Worm (Caenorhabditis elegans) whole organism, L4 larva: Measurements from ENCODE around the gene clec-162.

Source experiments
- F44E2.7 ChIP-seq: fragments of 200-800 bp; sonication (Bioruptor generic); IDR thresholded peaks from 2 replicates; pipeline ENCODE4 v2.1.2; 2022; ENCODE audit warnings: missing genetic modification characterization, missing compliant biosample characterization
- ZK337.2 ChIP-seq: fragments of 200-800 bp; sonication (Bioruptor generic); IDR thresholded peaks from 2 replicates; pipeline ENCODE4 v1.3.6; 2022; ENCODE audit warnings: missing genetic modification reagents, missing genetic modification characterization, missing compliant biosample characterization
- ama-1 ChIP-seq: fragments of 150-350 bp; optimal IDR thresholded peaks from 2 replicates; lab custom pipeline; 2014; ENCODE audit warnings: inconsistent platforms, mixed read lengths
- daf-8 ChIP-seq: fragments of 200-800 bp; sonication (Bioruptor generic); IDR thresholded peaks from 2 replicates; pipeline ENCODE4 v1.3.6; 2022; ENCODE audit warnings: missing genetic modification characterization, missing compliant biosample characterization
- dve-1 ChIP-seq: sonication (generic microtip); optimal IDR thresholded peaks from 2 replicates; lab custom pipeline; 2017; ENCODE audit warnings: antibody characterized with exemption, mild to moderate bottlenecking, missing genetic modification characterization, missing compliant biosample characterization; ENCODE audit not compliant: insufficient read depth
- egl-27 ChIP-seq: sonication (generic microtip); optimal IDR thresholded peaks from 3 replicates; lab custom pipeline; 2017; ENCODE audit warnings: missing biosample characterization, missing genetic modification reagents, missing genetic modification characterization
- lin-13 ChIP-seq: fragments of 150-350 bp; optimal IDR thresholded peaks from 2 replicates; lab custom pipeline; 2014; ENCODE audit warnings: missing biosample characterization, missing genetic modification reagents, missing genetic modification characterization
- nhr-6 ChIP-seq: fragments of 150-350 bp; optimal IDR thresholded peaks from 2 replicates; lab custom pipeline; 2014; ENCODE audit warnings: missing biosample characterization, missing genetic modification characterization
- nhr-76 ChIP-seq: fragments of 150-350 bp; optimal IDR thresholded peaks from 2 replicates; lab custom pipeline; 2014; ENCODE audit warnings: missing biosample characterization, missing genetic modification characterization
- pha-4 ChIP-seq, 2 experiments: fragments of 150-350 bp in 1 of 2; fragments of 200-800 bp in 1 of 2; sonication (Bioruptor generic) in 1 of 2; IDR thresholded peaks in 1 of 2; optimal IDR thresholded peaks in 1 of 2; 2 replicates each; pipeline versions ENCODE4 v1.3.6 to Lab custom; 2014 to 2022; ENCODE audit warnings: missing genetic modification characterization in 2 of 2, missing genetic modification reagents in 2 of 2, missing biosample characterization in 1 of 2, missing compliant biosample characterization in 1 of 2
- pqm-1 ChIP-seq: sonication (generic microtip); optimal IDR thresholded peaks from 2 replicates; lab custom pipeline; 2017; ENCODE audit warnings: missing biosample characterization, missing genetic modification characterization
- tag-97 ChIP-seq: fragments of 200-800 bp; sonication (Bioruptor generic); IDR thresholded peaks from 2 replicates; pipeline ENCODE4 v1.3.6; 2022; ENCODE audit warnings: missing genetic modification characterization, missing compliant biosample characterization
- unc-62 ChIP-seq, 3 experiments: fragments of 150-350 bp in 1 of 3; sonication (generic microtip); optimal IDR thresholded peaks in 2 of 3; peaks in 1 of 3; 1 replicate in 1 of 3; 2 replicates in 2 of 3; lab custom pipeline; 2014 to 2017; ENCODE audit warnings: missing biosample characterization in 3 of 3, missing genetic modification characterization in 3 of 3, missing genetic modification reagents in 3 of 3, missing genotype in 1 of 3

ce11 chrIII:9705157-9705905 is 19.7 kb downstream of the clec-162 start:
- no peak for TF ChIP-seq pqm-1
- TF ChIP-seq unc-62 (GFP tag; optimal IDR thresholded peaks at IDR 0.05 in 1 of 2; lab: Kevin White, UChicago) = peak in 1 of 2 experiments; percentile 75
- TF ChIP-seq unc-62 (tag; optimal IDR thresholded peaks at IDR 0.05; lab: Kevin White, UChicago) = no peak
- no peak for TF ChIP-seq lin-13 (GFP tag; lab: Kevin White, UChicago)
- no peak for TF ChIP-seq ama-1 (lab: Kevin White, UChicago)
- no peak for TF ChIP-seq dve-1 (tag; lab: Kevin White, UChicago)
- TF ChIP-seq egl-27 (tag; lab: Kevin White, UChicago) = no peak
- no peak for TF ChIP-seq nhr-76
- TF ChIP-seq F44E2.7 = no peak
- TF ChIP-seq ZK337.2 (GFP tag; lab: Robert Waterston, UW) = no peak
- no peak for TF ChIP-seq tag-97 (GFP tag; lab: Robert Waterston, UW)
- TF ChIP-seq daf-8 (GFP tag; lab: Robert Waterston, UW) = no peak
- TF ChIP-seq nhr-6 (tag; lab: Kevin White, UChicago) = no peak
- TF ChIP-seq pha-4 (GFP tag; IDR thresholded peaks at IDR 0.05; lab: Robert Waterston, UW) = no peak
- no peak for TF ChIP-seq pha-4 (tag; optimal IDR thresholded peaks at IDR 0.05; lab: Kevin White, UChicago)
